Fruit fly (Drosophila melanogaster) whole organism, embryonic: ENCODE data around the gene CG13838.
A peak's percentile ranks its signal among the peaks of the same experiment; 100 is the strongest.

Experiments used
- Abd-B ChIP-seq: fragments of 200-800 bp; sonication (Bioruptor generic); optimal IDR thresholded peaks from 2 replicates; lab custom pipeline; 2018; ENCODE audit warnings: missing biosample characterization, mild to moderate bottlenecking, missing genetic modification characterization, moderate library complexity
- CG13894 ChIP-seq: fragments of 200-800 bp; sonication (Bioruptor generic); optimal IDR thresholded peaks from 3 replicates; lab custom pipeline; 2018; ENCODE audit warnings: missing biosample characterization, mild to moderate bottlenecking, missing genetic modification characterization, moderate library complexity
- CG17328 ChIP-seq: fragments of 200-800 bp; sonication (Bioruptor generic); IDR thresholded peaks from 2 replicates; pipeline ENCODE4 v1.3.6; 2022; ENCODE audit warnings: missing biosample characterization, missing genetic modification characterization
- CG17802 ChIP-seq: fragments of 200-800 bp; sonication (Bioruptor generic); optimal IDR thresholded peaks from 2 replicates; lab custom pipeline; 2018; ENCODE audit warnings: missing biosample characterization, mild to moderate bottlenecking, missing genetic modification characterization, moderate library complexity
- CG17912 ChIP-seq: fragments of 200-800 bp; sonication (Bioruptor generic); optimal IDR thresholded peaks from 2 replicates; lab custom pipeline; 2018; ENCODE audit warnings: missing biosample characterization, mild to moderate bottlenecking, missing genetic modification characterization
- CG18011 ChIP-seq: fragments of 200-800 bp; sonication (Bioruptor generic); optimal IDR thresholded peaks from 2 replicates; lab custom pipeline; 2017; ENCODE audit warnings: missing biosample characterization, missing genetic modification characterization, mild to moderate bottlenecking, moderate library complexity, missing genotype
- CG2712 ChIP-seq: fragments of 200-800 bp; optimal IDR thresholded peaks from 3 replicates; lab custom pipeline; 2019; ENCODE audit warnings: missing biosample characterization, mild to moderate bottlenecking, missing genetic modification characterization, moderate library complexity
- CG31441 ChIP-seq: fragments of 200-800 bp; sonication (Bioruptor generic); IDR thresholded peaks from 2 replicates; pipeline ENCODE4 v1.3.6; 2022; ENCODE audit warnings: missing biosample characterization, missing genetic modification characterization
- CG4854 ChIP-seq: fragments of 200-800 bp; sonication (Bioruptor generic); optimal IDR thresholded peaks from 2 replicates; lab custom pipeline; 2016; ENCODE audit warnings: missing biosample characterization, missing genetic modification characterization, inconsistent platforms
- CG7963 ChIP-seq: fragments of 200-800 bp; sonication (Bioruptor generic); IDR thresholded peaks from 3 replicates; pipeline ENCODE4 v1.3.6; 2022; ENCODE audit warnings: missing biosample characterization, missing genetic modification characterization; ENCODE audit not compliant: partially characterized antibody
- CG7987 ChIP-seq: fragments of 200-800 bp; sonication (Bioruptor generic); optimal IDR thresholded peaks from 2 replicates; lab custom pipeline; 2018; ENCODE audit warnings: missing biosample characterization, mild to moderate bottlenecking, missing genetic modification characterization, moderate library complexity
- CG8478 ChIP-seq: fragments of >200 bp; optimal IDR thresholded peaks from 2 replicates; lab custom pipeline; 2018
- CTCF ChIP-seq: fragments of 200-800 bp; sonication (Bioruptor generic); optimal IDR thresholded peaks from 2 replicates; lab custom pipeline; 2017; ENCODE audit warnings: missing biosample characterization, mild to moderate bottlenecking, missing genetic modification characterization, moderate library complexity
- Dad ChIP-seq: fragments of 200-800 bp; sonication (Bioruptor generic); optimal IDR thresholded peaks from 3 replicates; lab custom pipeline; 2016; ENCODE audit warnings: missing biosample characterization, missing genetic modification characterization
- Deaf1 ChIP-seq: fragments of 200-800 bp; optimal IDR thresholded peaks from 3 replicates; lab custom pipeline; 2019; ENCODE audit warnings: missing biosample characterization, mild to moderate bottlenecking, missing genetic modification characterization, moderate library complexity
- Dip2 ChIP-seq: fragments of 200-800 bp; sonication (Bioruptor generic); IDR thresholded peaks from 2 replicates; pipeline ENCODE4 v1.3.6; 2022; ENCODE audit warnings: missing biosample characterization, missing genetic modification characterization
- Dip3 ChIP-seq: fragments of 200-800 bp; sonication (Bioruptor generic); optimal IDR thresholded peaks from 3 replicates; lab custom pipeline; 2016; ENCODE audit warnings: missing biosample characterization, missing genetic modification characterization
- Dp ChIP-seq: fragments of 200-800 bp; sonication (Bioruptor generic); optimal IDR thresholded peaks from 2 replicates; lab custom pipeline; 2018; ENCODE audit warnings: missing biosample characterization, mild to moderate bottlenecking, missing genetic modification characterization, moderate library complexity
- Dref ChIP-seq: fragments of 200-800 bp; sonication (Bioruptor generic); IDR thresholded peaks from 2 replicates; pipeline ENCODE4 v1.3.6; 2022; ENCODE audit warnings: missing biosample characterization, missing genetic modification characterization
- Hand ChIP-seq: fragments of 200-800 bp; sonication (Bioruptor generic); optimal IDR thresholded peaks from 2 replicates; lab custom pipeline; 2017; ENCODE audit warnings: mild to moderate bottlenecking, missing biosample characterization, missing genetic modification reagents, missing genetic modification characterization
- MBD-R2 ChIP-seq: fragments of 200-800 bp; sonication (Bioruptor generic); IDR thresholded peaks from 2 replicates; pipeline ENCODE4 v1.3.6; 2022; ENCODE audit warnings: missing biosample characterization, missing genetic modification characterization
- Meics ChIP-seq: fragments of 200-800 bp; sonication (Bioruptor generic); optimal IDR thresholded peaks from 2 replicates; lab custom pipeline; 2017; ENCODE audit warnings: missing biosample characterization, mild to moderate bottlenecking, missing genetic modification characterization
- Nf-YA ChIP-seq: fragments of 200-800 bp; sonication (Bioruptor generic); IDR thresholded peaks from 2 replicates; pipeline ENCODE4 v1.3.6; 2022; ENCODE audit warnings: missing biosample characterization, missing genetic modification characterization
- Nf-YC ChIP-seq: fragments of 200-800 bp; optimal IDR thresholded peaks from 3 replicates; lab custom pipeline; 2019; ENCODE audit warnings: missing biosample characterization, mild to moderate bottlenecking, missing genetic modification characterization, moderate library complexity
- Rfx ChIP-seq: fragments of 200-800 bp; sonication (Bioruptor generic); IDR thresholded peaks from 2 replicates; pipeline ENCODE4 v1.3.6; 2022; ENCODE audit warnings: missing biosample characterization, missing genetic modification characterization
- Spps ChIP-seq: fragments of 200-800 bp; sonication (Bioruptor generic); optimal IDR thresholded peaks from 2 replicates; lab custom pipeline; 2018; ENCODE audit warnings: missing biosample characterization, mild to moderate bottlenecking, missing genetic modification characterization
- Ssrp ChIP-seq: fragments of 200-800 bp; sonication (Bioruptor generic); optimal IDR thresholded peaks from 2 replicates; lab custom pipeline; 2018; ENCODE audit warnings: missing biosample characterization, mild to moderate bottlenecking, missing genetic modification characterization, moderate library complexity
- amos ChIP-seq: fragments of 200-800 bp; sonication (Bioruptor generic); IDR thresholded peaks from 2 replicates; pipeline ENCODE4 v1.3.6; 2022; ENCODE audit warnings: missing biosample characterization, missing genetic modification characterization; ENCODE audit not compliant: partially characterized antibody
- ara ChIP-seq: fragments of 200-800 bp; sonication (Bioruptor generic); IDR thresholded peaks from 2 replicates; pipeline ENCODE4 v1.3.6; 2022; ENCODE audit warnings: missing biosample characterization, missing genetic modification characterization
- ase ChIP-seq: fragments of 200-800 bp; sonication (Bioruptor generic); IDR thresholded peaks from 3 replicates; pipeline ENCODE4 v1.3.6; 2022; ENCODE audit warnings: missing biosample characterization, missing genetic modification characterization
- cad ChIP-seq: fragments of >200 bp; optimal IDR thresholded peaks from 2 replicates; lab custom pipeline; 2017; ENCODE audit warnings: missing biosample characterization, missing genetic modification characterization
- cato ChIP-seq: fragments of 200-800 bp; sonication (Bioruptor generic); optimal IDR thresholded peaks from 2 replicates; lab custom pipeline; 2016; ENCODE audit warnings: missing biosample characterization, missing genetic modification characterization, borderline replicate concordance
- dati ChIP-seq: fragments of 200-800 bp; sonication (Bioruptor generic); IDR thresholded peaks from 2 replicates; pipeline ENCODE4 v1.3.6; 2022; ENCODE audit warnings: missing biosample characterization, missing genetic modification characterization
- dpn ChIP-seq, 2 experiments: fragments of 200-800 bp; sonication (Bioruptor generic); optimal IDR thresholded peaks; 3 replicates each; lab custom pipeline; 2016; ENCODE audit warnings: missing biosample characterization in 2 of 2, missing genetic modification characterization in 2 of 2
- eve ChIP-seq, 2 experiments: fragments of >200 bp; optimal IDR thresholded peaks; 2 replicates each; lab custom pipeline; 2017; ENCODE audit warnings: missing biosample characterization in 2 of 2, missing genetic modification characterization in 2 of 2
- fru ChIP-seq: fragments of >200 bp; optimal IDR thresholded peaks from 2 replicates; lab custom pipeline; 2017
- hb ChIP-seq: fragments of 200-800 bp; sonication (Bioruptor generic); IDR thresholded peaks from 3 replicates; pipeline ENCODE4 v1.3.6; 2022; ENCODE audit warnings: missing biosample characterization, missing genetic modification characterization; ENCODE audit not compliant: partially characterized antibody
- ind ChIP-seq: fragments of 200-800 bp; sonication (Bioruptor generic); optimal IDR thresholded peaks from 3 replicates; lab custom pipeline; 2016; ENCODE audit warnings: missing biosample characterization, missing genetic modification characterization
- jigr1 ChIP-seq: fragments of 200-800 bp; sonication (Bioruptor generic); IDR thresholded peaks from 3 replicates; pipeline ENCODE4 v1.3.6; 2022; ENCODE audit warnings: missing biosample characterization, missing genetic modification characterization
- jing ChIP-seq: fragments of 200-800 bp; sonication (Bioruptor generic); optimal IDR thresholded peaks from 2 replicates; lab custom pipeline; 2018; ENCODE audit warnings: missing biosample characterization, mild to moderate bottlenecking, missing genetic modification characterization
- jumu ChIP-seq: fragments of 200-800 bp; sonication (Bioruptor generic); optimal IDR thresholded peaks from 3 replicates; lab custom pipeline; 2016; ENCODE audit warnings: missing biosample characterization, missing genetic modification characterization
- knrl ChIP-seq: fragments of 200-800 bp; sonication (Bioruptor generic); IDR thresholded peaks from 3 replicates; pipeline ENCODE4 v1.3.6; 2022; ENCODE audit warnings: missing biosample characterization, missing genetic modification characterization; ENCODE audit not compliant: partially characterized antibody
- lola ChIP-seq, 3 experiments: fragments of >200 bp in 2 of 3; fragments of 200-800 bp in 1 of 3; sonication (Bioruptor generic) in 1 of 3; optimal IDR thresholded peaks; 2 replicates each; lab custom pipeline; 2017 to 2019; ENCODE audit warnings: missing biosample characterization in 3 of 3, missing genetic modification characterization in 3 of 3, mild to moderate bottlenecking in 1 of 3, moderate library complexity in 1 of 3
- otp ChIP-seq: fragments of 200-800 bp; sonication (Bioruptor generic); IDR thresholded peaks from 3 replicates; pipeline ENCODE4, ENCODE4 v1.3.6; 2022; ENCODE audit warnings: missing biosample characterization, missing genetic modification characterization
- pzg ChIP-seq: fragments of 200-800 bp; sonication (Bioruptor generic); optimal IDR thresholded peaks from 3 replicates; lab custom pipeline; 2018; ENCODE audit warnings: missing biosample characterization, mild to moderate bottlenecking, missing genetic modification characterization, moderate library complexity
- sens ChIP-seq: fragments of 200-800 bp; sonication (Bioruptor generic); peaks from one replicate; lab custom pipeline; 2016; ENCODE audit warnings: missing biosample characterization, missing genetic modification characterization
- sna ChIP-seq: fragments of 200-800 bp; sonication (Bioruptor generic); IDR thresholded peaks from 2 replicates; pipeline ENCODE4 v1.3.6; 2022; ENCODE audit warnings: missing biosample characterization, missing genetic modification characterization; ENCODE audit not compliant: partially characterized antibody
- tll ChIP-seq, 2 experiments: fragments of 200-800 bp in 1 of 2; fragments of >200 bp in 1 of 2; sonication (Bioruptor generic) in 1 of 2; optimal IDR thresholded peaks; 2 replicates each; lab custom pipeline; 2017 to 2019; ENCODE audit warnings: missing biosample characterization in 2 of 2, missing genetic modification characterization in 2 of 2, mild to moderate bottlenecking in 1 of 2, moderate library complexity in 1 of 2
- toy ChIP-seq: fragments of 200-800 bp; sonication (Bioruptor generic); IDR thresholded peaks from 2 replicates; pipeline ENCODE4 v1.3.6; 2022; ENCODE audit warnings: missing biosample characterization, missing genetic modification characterization
- unpg ChIP-seq: fragments of 200-800 bp; sonication (Bioruptor generic); optimal IDR thresholded peaks from 3 replicates; lab custom pipeline; 2018; ENCODE audit warnings: missing biosample characterization, mild to moderate bottlenecking, missing genetic modification characterization, moderate library complexity
- wor ChIP-seq: fragments of 200-800 bp; sonication (Bioruptor generic); IDR thresholded peaks from 2 replicates; pipeline ENCODE4 v1.3.6; 2022; ENCODE audit warnings: missing biosample characterization, missing genetic modification characterization
- zen ChIP-seq: fragments of 200-800 bp; sonication (Bioruptor generic); optimal IDR thresholded peaks from 3 replicates; lab custom pipeline; 2018; ENCODE audit warnings: missing biosample characterization, mild to moderate bottlenecking, missing genetic modification characterization, moderate library complexity

Gene CG13838

DNA sequence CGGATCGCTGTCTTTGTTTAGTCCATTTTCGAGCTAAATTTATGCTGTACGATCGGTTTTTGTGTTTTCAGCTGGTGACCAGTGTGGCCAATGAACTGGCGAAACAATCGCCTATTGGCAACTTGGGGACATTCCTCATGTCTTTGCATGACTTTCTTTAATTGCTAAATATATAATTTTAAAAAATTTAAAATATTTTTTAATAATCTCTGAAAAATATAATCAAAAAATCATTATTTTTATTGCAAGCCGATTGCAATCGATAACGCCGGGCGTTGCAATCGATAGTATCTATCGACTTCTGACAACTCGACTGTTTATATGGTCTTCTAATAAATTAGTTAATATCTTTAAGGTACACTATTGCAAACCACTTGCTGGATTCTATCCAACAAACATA, 19.2 kb downstream of the CG13838 start, which contains the start of the genes sav and Ublcp1 (continued):
- no peak for TF ChIP-seq Dad (GFP tag; lab: Kevin White, UChicago)
- no peak for TF ChIP-seq Nf-YA (GFP tag; lab: Robert Waterston, UW)
- TF ChIP-seq CG18011 (GFP tag; lab: Kevin White, UChicago), result no peak
- TF ChIP-seq CG31441 (GFP tag; lab: Robert Waterston, UW), result peak; percentile 53
- no peak for TF ChIP-seq wor (GFP tag; lab: Robert Waterston, UW)
- TF ChIP-seq pzg (GFP tag; lab: Kevin White, UChicago), result peak; percentile 33
- no peak for TF ChIP-seq dati (GFP tag; lab: Robert Waterston, UW)
- TF ChIP-seq Abd-B (GFP tag; lab: Kevin White, UChicago), result peak; percentile 53
- TF ChIP-seq cato (GFP tag; lab: Kevin White, UChicago), result no peak
- TF ChIP-seq CG8478, result no peak
- peak; percentile 93 for TF ChIP-seq sna (GFP tag; lab: Robert Waterston, UW)
- peak; percentile 80 for TF ChIP-seq hb (GFP tag; lab: Robert Waterston, UW)
- TF ChIP-seq CG17328 (GFP tag; lab: Robert Waterston, UW), result no peak
- no peak for TF ChIP-seq CG17802 (tag; lab: Kevin White, UChicago)
- peak; percentile 36 for TF ChIP-seq Dp (GFP tag; lab: Kevin White, UChicago)
- peak; percentile 86 for TF ChIP-seq MBD-R2
- no peak for TF ChIP-seq jigr1
- TF ChIP-seq eve (GFP tag; optimal IDR thresholded peaks at IDR 0.05; lab: Kevin White, UChicago), result no peak
- TF ChIP-seq CG4854 (GFP tag; lab: Kevin White, UChicago), result no peak
- peak; percentile 80 for TF ChIP-seq CG7963
- TF ChIP-seq Hand (GFP tag; lab: Kevin White, UChicago), result no peak
- TF ChIP-seq knrl (GFP tag; lab: Robert Waterston, UW), result peak; percentile 92
- no peak for TF ChIP-seq CTCF (GFP tag; lab: Kevin White, UChicago)
- peak in 1 of 2 experiments; percentile 38 for TF ChIP-seq dpn (GFP tag; optimal IDR thresholded peaks at IDR 0.05; lab: Kevin White, UChicago)
- TF ChIP-seq Spps (tag; lab: Kevin White, UChicago), result peak; percentile 17
- no peak for TF ChIP-seq CG17912
- no peak; the same call in 1 of the 2 replicates for TF ChIP-seq Rfx (GFP tag; lab: Robert Waterston, UW)
- no peak for TF ChIP-seq Dip3 (GFP tag; lab: Kevin White, UChicago)
- TF ChIP-seq jumu (GFP tag; lab: Kevin White, UChicago), result no peak
- peak; percentile 21 for TF ChIP-seq Deaf1
- TF ChIP-seq ind, result peak; percentile 25
- no peak for TF ChIP-seq toy (GFP tag; lab: Robert Waterston, UW)
- peak; percentile 9 for TF ChIP-seq Nf-YC (tag; lab: Kevin White, UChicago)
- TF ChIP-seq ara, result no peak
- TF ChIP-seq ase (GFP tag; lab: Robert Waterston, UW), result no peak
- TF ChIP-seq CG2712 (tag; lab: Kevin White, UChicago), result peak; percentile 61
- TF ChIP-seq Meics (GFP tag; lab: Kevin White, UChicago), result no peak
- TF ChIP-seq Ssrp (tag; lab: Kevin White, UChicago), result peak; percentile 17
- no peak for TF ChIP-seq tll (GFP tag; optimal IDR thresholded peaks at IDR 0.05; lab: Kevin White, UChicago)
- peak; percentile 82 for TF ChIP-seq Dref (GFP tag; lab: Robert Waterston, UW)
- TF ChIP-seq unpg (GFP tag; lab: Kevin White, UChicago), result peak; percentile 36
- TF ChIP-seq CG13894, result no peak
- TF ChIP-seq jing, result no peak
- TF ChIP-seq Dip2, result no peak
- TF ChIP-seq otp, result no peak
- TF ChIP-seq fru (lab: Kevin White, UChicago), result no peak
- TF ChIP-seq cad, result no peak
- peak; percentile 49 for TF ChIP-seq sens
- no peak for TF ChIP-seq lola (GFP tag; optimal IDR thresholded peaks at IDR 0.05; lab: Kevin White, UChicago)
- TF ChIP-seq zen (tag; lab: Kevin White, UChicago), result peak; percentile 44
- no peak for TF ChIP-seq CG7987 (GFP tag; lab: Kevin White, UChicago)
- TF ChIP-seq amos (GFP tag; lab: Robert Waterston, UW), result peak; percentile 87
